Worm (Caenorhabditis elegans) whole organism, L4 larva: ENCODE measurements around the gene C52E4.12.

ENCODE experiments used
- F10B5.3 ChIP-seq: sonication (generic microtip); optimal IDR thresholded peaks from 2 replicates; lab custom pipeline; 2016; ENCODE audit warnings: mild to moderate bottlenecking, missing genetic modification characterization, missing compliant biosample characterization
- F26F4.8 ChIP-seq: fragments of 200-800 bp; sonication (Bioruptor generic); conservative IDR thresholded peaks from 2 replicates; pipeline ENCODE4 v1.3.6; 2022; ENCODE audit warnings: missing genetic modification characterization, missing compliant biosample characterization
- F37D6.2 ChIP-seq: sonication (generic microtip); optimal IDR thresholded peaks from 2 replicates; lab custom pipeline; 2016; ENCODE audit warnings: mild to moderate bottlenecking, missing genetic modification characterization, missing compliant biosample characterization
- F44E2.7 ChIP-seq: fragments of 200-800 bp; sonication (Bioruptor generic); IDR thresholded peaks from 2 replicates; pipeline ENCODE4 v2.1.2; 2022; ENCODE audit warnings: missing genetic modification characterization, missing compliant biosample characterization
- F49E8.2 ChIP-seq: sonication (generic microtip); optimal IDR thresholded peaks from 2 replicates; lab custom pipeline; 2016; ENCODE audit warnings: missing compliant biosample characterization, mild to moderate bottlenecking, missing genetic modification characterization, borderline replicate concordance
- T26A8.4 ChIP-seq: fragments of 200-800 bp; sonication (Bioruptor generic); IDR thresholded peaks from 2 replicates; pipeline ENCODE4 v1.3.6; 2022; ENCODE audit warnings: missing genetic modification characterization, missing compliant biosample characterization
- Y75B8A.6 ChIP-seq: fragments of 200-800 bp; sonication (Bioruptor generic); IDR thresholded peaks from 2 replicates; pipeline ENCODE4 v1.3.6; 2022; ENCODE audit warnings: missing genetic modification reagents, missing genetic modification characterization, missing compliant biosample characterization
- ZK546.5 ChIP-seq, 2 experiments: sonication (generic microtip); optimal IDR thresholded peaks; 2 replicates each; lab custom pipeline; 2017; ENCODE audit warnings: missing biosample characterization in 2 of 2, missing genetic modification characterization in 2 of 2
- arid-1 ChIP-seq: fragments of 200-800 bp; sonication (Bioruptor generic); conservative IDR thresholded peaks from 2 replicates; pipeline ENCODE4 v1.3.6; 2022; ENCODE audit warnings: missing genetic modification reagents, missing genetic modification characterization, missing compliant biosample characterization
- attf-4 ChIP-seq: sonication (generic microtip); optimal IDR thresholded peaks from 3 replicates; lab custom pipeline; 2017; ENCODE audit warnings: missing biosample characterization, missing genetic modification characterization
- ceh-20 ChIP-seq: fragments of 200-800 bp; sonication (Bioruptor generic); IDR thresholded peaks from 2 replicates; pipeline ENCODE4 v1.3.6; 2022; ENCODE audit warnings: missing genetic modification reagents, missing genetic modification characterization, missing compliant biosample characterization
- ceh-28 ChIP-seq: fragments of 150-350 bp; optimal IDR thresholded peaks from 2 replicates; lab custom pipeline; 2014; ENCODE audit warnings: missing biosample characterization, missing genetic modification reagents, missing genetic modification characterization
- ceh-62 ChIP-seq: sonication (generic microtip); optimal IDR thresholded peaks from 2 replicates; lab custom pipeline; 2017; ENCODE audit warnings: missing biosample characterization, missing genetic modification characterization
- ces-1 ChIP-seq: fragments of 150-350 bp; sonication (generic microtip); optimal IDR thresholded peaks from 4 replicates; lab custom pipeline; 2014; ENCODE audit warnings: missing biosample characterization, missing genetic modification reagents, missing genetic modification characterization
- daf-16 ChIP-seq, 3 experiments: sonication (generic microtip); optimal IDR thresholded peaks; 2 replicates each; lab custom pipeline; 2016 to 2017; ENCODE audit warnings: missing genetic modification characterization in 3 of 3, missing genetic modification reagents in 3 of 3, mild to moderate bottlenecking in 2 of 3, missing compliant biosample characterization in 2 of 3, missing biosample characterization in 1 of 3, moderate library complexity in 1 of 3
- dmd-6 ChIP-seq: fragments of 200-800 bp; sonication (Bioruptor generic); IDR thresholded peaks from 2 replicates; pipeline ENCODE4 v1.3.6; 2022; ENCODE audit warnings: missing genetic modification reagents, missing genetic modification characterization, missing compliant biosample characterization
- dmd-9 ChIP-seq: fragments of 200-800 bp; sonication (Bioruptor generic); IDR thresholded peaks from 2 replicates; pipeline ENCODE4 v1.3.6; 2022; ENCODE audit warnings: missing genetic modification reagents, missing genetic modification characterization, missing compliant biosample characterization
- dpl-1 ChIP-seq: fragments of 150-350 bp; optimal IDR thresholded peaks from 2 replicates; lab custom pipeline; 2014; ENCODE audit warnings: missing biosample characterization, missing genetic modification reagents, missing genetic modification characterization
- duxl-1 ChIP-seq: sonication (generic microtip); optimal IDR thresholded peaks from 2 replicates; lab custom pipeline; 2016; ENCODE audit warnings: mild to moderate bottlenecking, missing genetic modification characterization, moderate library complexity, missing compliant biosample characterization; ENCODE audit not compliant: poor library complexity
- dve-1 ChIP-seq: sonication (generic microtip); optimal IDR thresholded peaks from 2 replicates; lab custom pipeline; 2017; ENCODE audit warnings: antibody characterized with exemption, mild to moderate bottlenecking, missing genetic modification characterization, missing compliant biosample characterization; ENCODE audit not compliant: insufficient read depth
- egl-27 ChIP-seq: sonication (generic microtip); optimal IDR thresholded peaks from 3 replicates; lab custom pipeline; 2017; ENCODE audit warnings: missing biosample characterization, missing genetic modification reagents, missing genetic modification characterization
- egl-43 ChIP-seq: fragments of 200-800 bp; sonication (Bioruptor generic); IDR thresholded peaks from 2 replicates; pipeline ENCODE4 v1.3.6; 2022; ENCODE audit warnings: missing genetic modification reagents, missing genetic modification characterization, missing compliant biosample characterization
- gei-8 ChIP-seq: fragments of 200-800 bp; sonication (Bioruptor generic); optimal IDR thresholded peaks from 2 replicates; lab custom pipeline; 2018; ENCODE audit warnings: mild to moderate bottlenecking, missing genetic modification characterization, missing compliant biosample characterization
- jun-1 ChIP-seq: fragments of 150-350 bp; optimal IDR thresholded peaks from 2 replicates; lab custom pipeline; 2014; ENCODE audit warnings: missing biosample characterization, missing genetic modification reagents, missing genetic modification characterization
- lin-15B ChIP-seq: fragments of 150-350 bp; sonication (generic microtip); optimal IDR thresholded peaks from 3 replicates; lab custom pipeline; 2014; ENCODE audit warnings: missing biosample characterization, missing genetic modification characterization
- lin-29 ChIP-seq: fragments of 200-800 bp; sonication (Bioruptor generic); IDR thresholded peaks from 2 replicates; pipeline ENCODE4 v1.3.6; 2022; ENCODE audit warnings: missing genetic modification reagents, missing genetic modification characterization, missing compliant biosample characterization
- lsy-2 ChIP-seq, 2 experiments: fragments of 150-350 bp in 1 of 2; sonication (generic microtip) in 1 of 2; optimal IDR thresholded peaks; 2 replicates each; lab custom pipeline; 2014 to 2017; ENCODE audit warnings: missing biosample characterization in 2 of 2, missing genetic modification characterization in 2 of 2
- madf-5 ChIP-seq, 2 experiments: fragments of 200-800 bp; sonication (Bioruptor generic); IDR thresholded peaks; 2 replicates each; pipeline ENCODE4 v1.3.6; 2022; ENCODE audit warnings: missing compliant biosample characterization in 2 of 2, missing genetic modification characterization in 2 of 2
- mxl-2 ChIP-seq: fragments of 200-800 bp; sonication (Bioruptor generic); conservative IDR thresholded peaks from 2 replicates; pipeline ENCODE4 v1.3.6; 2022; ENCODE audit warnings: missing genetic modification reagents, missing genetic modification characterization, missing compliant biosample characterization
- nhr-102 ChIP-seq: sonication (generic microtip); optimal IDR thresholded peaks from 2 replicates; lab custom pipeline; 2016; ENCODE audit warnings: mild to moderate bottlenecking, missing genetic modification characterization, moderate library complexity, missing compliant biosample characterization
- nhr-11 ChIP-seq: fragments of 150-350 bp; optimal IDR thresholded peaks from 2 replicates; lab custom pipeline; 2014; ENCODE audit warnings: missing biosample characterization, missing genetic modification characterization
- nhr-111 ChIP-seq: fragments of 200-800 bp; sonication (Bioruptor generic); optimal IDR thresholded peaks from 2 replicates; lab custom pipeline; 2018; ENCODE audit warnings: mild to moderate bottlenecking, missing genetic modification characterization, missing compliant biosample characterization
- nhr-42 ChIP-seq: fragments of 200-800 bp; sonication (Bioruptor generic); IDR thresholded peaks from 2 replicates; pipeline ENCODE4 v1.3.6; 2022; ENCODE audit warnings: missing genetic modification characterization, missing compliant biosample characterization
- nhr-48 ChIP-seq: sonication (generic microtip); optimal IDR thresholded peaks from 2 replicates; lab custom pipeline; 2016; ENCODE audit warnings: mild to moderate bottlenecking, missing genetic modification characterization, missing compliant biosample characterization
- nhr-6 ChIP-seq: fragments of 150-350 bp; optimal IDR thresholded peaks from 2 replicates; lab custom pipeline; 2014; ENCODE audit warnings: missing biosample characterization, missing genetic modification characterization
- nhr-76 ChIP-seq: fragments of 150-350 bp; optimal IDR thresholded peaks from 2 replicates; lab custom pipeline; 2014; ENCODE audit warnings: missing biosample characterization, missing genetic modification characterization
- nhr-77 ChIP-seq: fragments of 150-350 bp; optimal IDR thresholded peaks from 2 replicates; lab custom pipeline; 2014; ENCODE audit warnings: missing biosample characterization, missing genetic modification characterization
- php-3 ChIP-seq: fragments of 200-800 bp; sonication (Bioruptor generic); IDR thresholded peaks from 2 replicates; pipeline ENCODE4 v1.3.6; 2022; ENCODE audit warnings: missing genetic modification reagents, missing genetic modification characterization, missing compliant biosample characterization
- rbr-2 ChIP-seq: sonication (generic microtip); optimal IDR thresholded peaks from 2 replicates; lab custom pipeline; 2016; ENCODE audit warnings: missing genotype, missing genetic modification characterization, missing compliant biosample characterization
- saeg-2 ChIP-seq: fragments of 200-800 bp; sonication (Bioruptor generic); IDR thresholded peaks from 2 replicates; pipeline ENCODE4 v1.3.6; 2022; ENCODE audit warnings: missing genetic modification reagents, missing genetic modification characterization, missing compliant biosample characterization
- skn-1 ChIP-seq: fragments of 150-350 bp; optimal IDR thresholded peaks from 2 replicates; lab custom pipeline; 2014; ENCODE audit warnings: missing biosample characterization, missing genetic modification characterization
- snpc-1.2 ChIP-seq: fragments of 200-800 bp; sonication (Bioruptor generic); IDR thresholded peaks from 2 replicates; pipeline ENCODE4 v1.3.6; 2022; ENCODE audit warnings: missing genetic modification reagents, missing genetic modification characterization, missing compliant biosample characterization
- spr-1 ChIP-seq: sonication (generic microtip); optimal IDR thresholded peaks from 2 replicates; lab custom pipeline; 2016; ENCODE audit warnings: mild to moderate bottlenecking, missing genetic modification characterization, missing compliant biosample characterization
- unc-62 ChIP-seq, 3 experiments: fragments of 150-350 bp in 1 of 3; sonication (generic microtip); optimal IDR thresholded peaks in 2 of 3; peaks in 1 of 3; 1 replicate in 1 of 3; 2 replicates in 2 of 3; lab custom pipeline; 2014 to 2017; ENCODE audit warnings: missing biosample characterization in 3 of 3, missing genetic modification characterization in 3 of 3, missing genetic modification reagents in 3 of 3, missing genotype in 1 of 3
- vab-7 ChIP-seq: fragments of 200-800 bp; sonication (Bioruptor generic); IDR thresholded peaks from 2 replicates; pipeline ENCODE4 v1.3.6; 2022; ENCODE audit warnings: missing genetic modification reagents, missing genetic modification characterization, missing compliant biosample characterization
- zag-1 ChIP-seq: fragments of 150-350 bp; optimal IDR thresholded peaks from 2 replicates; lab custom pipeline; 2014; ENCODE audit warnings: missing biosample characterization, missing genetic modification characterization
- zfp-3 ChIP-seq: fragments of 200-800 bp; sonication (Bioruptor generic); conservative IDR thresholded peaks from 2 replicates; pipeline ENCODE4 v1.3.6; 2022; ENCODE audit warnings: missing genetic modification reagents, missing genetic modification characterization, missing compliant biosample characterization
- ztf-11 ChIP-seq: fragments of 150-350 bp; optimal IDR thresholded peaks from 2 replicates; lab custom pipeline; 2014; ENCODE audit warnings: missing biosample characterization, missing genetic modification characterization
- ztf-7 ChIP-seq: fragments of 150-350 bp; optimal IDR thresholded peaks from 2 replicates; lab custom pipeline; 2014; ENCODE audit warnings: missing biosample characterization, missing genetic modification characterization

C52E4.12 gene

ce11 chrV:12001747-12002456, 5.9 kb downstream of the C52E4.12 start, which contains the start of gene gcy-33 (continued):
- TF ChIP-seq rbr-2 (peak; percentile 86), F44E2.7 (peak; percentile 73; the same call in 1 of the 2 replicates), saeg-2 (GFP tag; lab: Robert Waterston, UW) (peak; percentile 72; the same call in 1 of the 2 replicates), madf-5 (GFP tag; IDR thresholded peaks at IDR 0.05; lab: Robert Waterston, UW) (peak; percentile 60 to 79; a peak in 2 of 4 replicates), attf-4 (tag; lab: Kevin White, UChicago) (no peak), F37D6.2 (tag; lab: Kevin White, UChicago) (peak; percentile 32), ztf-11 (tag; lab: Kevin White, UChicago) (no peak), F10B5.3 (peak; percentile 37), F49E8.2 (peak; percentile 56), zfp-3 (GFP tag; lab: Robert Waterston, UW) (peak; percentile 85), nhr-77 (tag; lab: Kevin White, UChicago) (peak; percentile 40), nhr-6 (tag; lab: Kevin White, UChicago) (peak; percentile 97), duxl-1 (tag; lab: Kevin White, UChicago) (peak; percentile 93), arid-1 (peak; percentile 87), mxl-2 (GFP tag; lab: Robert Waterston, UW) (peak; percentile 64; the same call in 1 of the 2 replicates), T26A8.4 (peak; percentile 92), lin-29 (GFP tag; lab: Robert Waterston, UW) (peak; percentile 20; the same call in 1 of the 2 replicates), ztf-7 (tag; lab: Kevin White, UChicago) (peak; percentile 84), daf-16 (GFP tag; optimal IDR thresholded peaks at IDR 0.05; lab: Kevin White, UChicago) (peak; percentile 29 to 88), daf-16 (tag; optimal IDR thresholded peaks at IDR 0.05; lab: Kevin White, UChicago) (peak; percentile 92), ceh-20 (GFP tag; lab: Robert Waterston, UW) (peak; percentile 73), snpc-1.2 (GFP tag; lab: Robert Waterston, UW) (peak; percentile 89), nhr-102 (tag; lab: Kevin White, UChicago) (peak; percentile 92), lsy-2 (tag; optimal IDR thresholded peaks at IDR 0.05; lab: Kevin White, UChicago) (peak in 1 of 2 experiments; percentile 74), lin-15B (tag; lab: Kevin White, UChicago) (no peak), dmd-9 (GFP tag; lab: Robert Waterston, UW) (peak; percentile 71), unc-62 (GFP tag; optimal IDR thresholded peaks at IDR 0.05 in 1 of 2; lab: Kevin White, UChicago) (peak in 1 of 2 experiments; percentile 51), unc-62 (tag; optimal IDR thresholded peaks at IDR 0.05; lab: Kevin White, UChicago) (no peak), nhr-111 (GFP tag; lab: Kevin White, UChicago) (peak; percentile 93), nhr-42 (GFP tag; lab: Robert Waterston, UW) (peak; percentile 77), php-3 (GFP tag; lab: Robert Waterston, UW) (peak; percentile 93), ceh-28 (no peak), egl-27 (tag; lab: Kevin White, UChicago) (peak; percentile 24), dve-1 (tag; lab: Kevin White, UChicago) (peak; percentile 94), gei-8 (GFP tag; lab: Kevin White, UChicago) (peak; percentile 92), ces-1 (GFP tag; lab: Kevin White, UChicago) (no peak), Y75B8A.6 (GFP tag; lab: Robert Waterston, UW) (peak; percentile 42; the same call in 1 of the 2 replicates), ZK546.5 (tag; optimal IDR thresholded peaks at IDR 0.05; lab: Kevin White, UChicago) (no peak), vab-7 (GFP tag; lab: Robert Waterston, UW) (peak; percentile 93), F26F4.8 (peak; percentile 83), ceh-62 (tag; lab: Kevin White, UChicago) (no peak), nhr-48 (tag; lab: Kevin White, UChicago) (peak; percentile 86), nhr-11 (peak; percentile 2), skn-1 (tag; lab: Kevin White, UChicago) (no peak), spr-1 (tag; lab: Kevin White, UChicago) (peak; percentile 75), zag-1 (tag; lab: Kevin White, UChicago) (no peak), dpl-1 (GFP tag; lab: Kevin White, UChicago) (peak; percentile 58), nhr-76 (tag; lab: Kevin White, UChicago) (no peak), jun-1 (peak; percentile 12), egl-43 (GFP tag; lab: Robert Waterston, UW) (peak; percentile 97), dmd-6 (peak; percentile 89)
